Fruit fly (Drosophila melanogaster) whole organism, pupa: ENCODE data around the gene CG15414.
A peak's percentile ranks its signal among the peaks of the same experiment; 100 is the strongest.

ENCODE experiments used
- CG10348 ChIP-seq: fragments of 200-800 bp; sonication (Bioruptor generic); IDR thresholded peaks from 2 replicates; pipeline ENCODE4 v1.3.6; 2022; ENCODE audit warnings: missing biosample characterization, missing genetic modification characterization
- CG12605 ChIP-seq: fragments of 200-800 bp; sonication (Bioruptor generic); IDR thresholded peaks from 2 replicates; pipeline ENCODE4 v1.3.6; 2022; ENCODE audit warnings: missing biosample characterization, missing genetic modification characterization
- CG13204 ChIP-seq: fragments of 200-800 bp; sonication (Bioruptor generic); optimal IDR thresholded peaks from 2 replicates; lab custom pipeline; 2018; ENCODE audit warnings: missing biosample characterization, mild to moderate bottlenecking, missing genetic modification characterization, moderate library complexity
- CG14655 ChIP-seq: fragments of 200-800 bp; sonication (Bioruptor generic); optimal IDR thresholded peaks from 3 replicates; lab custom pipeline; 2017; ENCODE audit warnings: mild to moderate bottlenecking, missing biosample characterization, missing genetic modification reagents, missing genetic modification characterization
- CG15710 ChIP-seq: fragments of 200-800 bp; sonication (Bioruptor generic); optimal IDR thresholded peaks from 2 replicates; lab custom pipeline; 2018; ENCODE audit warnings: missing biosample characterization, mild to moderate bottlenecking, missing genetic modification characterization, moderate library complexity
- CG17806 ChIP-seq: fragments of 200-800 bp; sonication (Bioruptor generic); optimal IDR thresholded peaks from 2 replicates; lab custom pipeline; 2018; ENCODE audit warnings: missing biosample characterization, mild to moderate bottlenecking, missing genetic modification characterization, moderate library complexity
- CG32121 ChIP-seq: fragments of 200-800 bp; sonication (Bioruptor generic); IDR thresholded peaks from 2 replicates; pipeline ENCODE4 v1.3.6; 2022; ENCODE audit warnings: missing biosample characterization, missing genetic modification characterization
- CG34367 ChIP-seq: fragments of 200-800 bp; sonication (Bioruptor generic); optimal IDR thresholded peaks from 2 replicates; lab custom pipeline; 2018; ENCODE audit warnings: missing biosample characterization, mild to moderate bottlenecking, missing genetic modification characterization
- CG4496 ChIP-seq: fragments of 200-800 bp; sonication (Bioruptor generic); IDR thresholded peaks from 3 replicates; pipeline ENCODE4 v1.3.6; 2022; ENCODE audit warnings: missing biosample characterization, missing genetic modification characterization
- CG8159 ChIP-seq: fragments of 200-800 bp; sonication (Bioruptor generic); optimal IDR thresholded peaks from 3 replicates; lab custom pipeline; 2018; ENCODE audit warnings: missing biosample characterization, mild to moderate bottlenecking, missing genetic modification characterization, moderate library complexity
- CG8301 ChIP-seq: fragments of 200-800 bp; sonication (Bioruptor generic); optimal IDR thresholded peaks from 2 replicates; lab custom pipeline; 2018; ENCODE audit warnings: missing biosample characterization, mild to moderate bottlenecking, missing genetic modification characterization
- CG9948 ChIP-seq: fragments of 200-800 bp; sonication (Bioruptor generic); optimal IDR thresholded peaks from 2 replicates; lab custom pipeline; 2018; ENCODE audit warnings: missing biosample characterization, mild to moderate bottlenecking, missing genetic modification characterization, moderate library complexity
- D1 ChIP-seq: fragments of 200-800 bp; sonication (Bioruptor generic); optimal IDR thresholded peaks from 2 replicates; lab custom pipeline; 2018; ENCODE audit warnings: missing biosample characterization, mild to moderate bottlenecking, missing genetic modification characterization, moderate library complexity
- EcR ChIP-seq: fragments of 200-800 bp; sonication (Bioruptor generic); optimal IDR thresholded peaks from 3 replicates; lab custom pipeline; 2019; ENCODE audit warnings: missing biosample characterization, missing genetic modification characterization, mild to moderate bottlenecking, moderate library complexity, missing genetic modification reagents
- Ets98B ChIP-seq: fragments of 200-800 bp; sonication (Bioruptor generic); IDR thresholded peaks from 2 replicates; pipeline ENCODE4 v1.3.6; 2022; ENCODE audit warnings: missing biosample characterization, missing genetic modification characterization
- Pif1A ChIP-seq: fragments of 200-800 bp; sonication (Bioruptor generic); optimal IDR thresholded peaks from 3 replicates; lab custom pipeline; 2016; ENCODE audit warnings: missing biosample characterization, missing genetic modification characterization
- Pif1B ChIP-seq: fragments of 200-800 bp; sonication (Bioruptor generic); optimal IDR thresholded peaks from 3 replicates; lab custom pipeline; 2016; ENCODE audit warnings: missing biosample characterization, missing genetic modification characterization
- Snoo ChIP-seq: fragments of 200-800 bp; sonication (Bioruptor generic); optimal IDR thresholded peaks from 3 replicates; lab custom pipeline; 2017; ENCODE audit warnings: missing biosample characterization, mild to moderate bottlenecking, missing genetic modification characterization, inconsistent platforms
- fd96Ca ChIP-seq: fragments of 200-800 bp; sonication (Bioruptor generic); IDR thresholded peaks from 3 replicates; pipeline ENCODE4 v1.3.6; 2022; ENCODE audit warnings: missing biosample characterization, missing genetic modification characterization
- gl ChIP-seq: fragments of 200-800 bp; sonication (Bioruptor generic); optimal IDR thresholded peaks from 2 replicates; lab custom pipeline; 2018; ENCODE audit warnings: missing biosample characterization, mild to moderate bottlenecking, missing genetic modification characterization
- rn ChIP-seq: fragments of 200-800 bp; sonication (Bioruptor generic); IDR thresholded peaks from 2 replicates; pipeline ENCODE4 v1.3.6; 2022; ENCODE audit warnings: missing biosample characterization, missing genetic modification characterization

The CG15414 gene

DNA sequence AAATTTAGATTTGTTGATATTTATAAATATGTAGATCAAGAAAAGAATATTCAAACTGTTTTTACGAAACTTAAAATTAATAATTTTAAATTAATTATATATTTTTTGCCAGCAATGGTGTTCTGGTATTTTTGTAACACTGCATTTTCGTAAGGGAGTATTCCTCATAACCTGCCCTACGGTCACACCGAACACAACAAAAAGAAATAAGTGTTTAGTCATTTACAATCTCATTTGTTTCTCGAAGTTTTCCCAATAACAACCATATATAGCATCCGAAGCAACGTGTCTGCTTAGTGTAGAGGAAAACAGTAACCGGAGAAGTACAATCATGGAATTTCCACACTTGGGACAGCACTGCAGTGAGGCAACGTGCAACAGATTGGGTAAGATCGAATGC is 38.6 kb downstream of the CG15414 start, which contains the start of gene CG12795:
CG12795 (plus strand) TSS at position 181 of the 400 bp plus-strand sequence.
- TF ChIP-seq gl (tag; lab: Kevin White, UChicago) (no peak), CG15710 (tag; lab: Kevin White, UChicago) (no peak), rn (GFP tag; lab: Robert Waterston, UW) (no peak), D1 (no peak), CG9948 (tag; lab: Kevin White, UChicago) (no peak), CG10348 (GFP tag; lab: Robert Waterston, UW) (no peak), fd96Ca (GFP tag; lab: Robert Waterston, UW) (no peak), Pif1A (GFP tag; lab: Kevin White, UChicago) (no peak), CG8301 (tag; lab: Kevin White, UChicago) (no peak), CG14655 (GFP tag; lab: Kevin White, UChicago) (no peak), Pif1B (no peak), EcR (GFP tag; lab: Kevin White, UChicago) (no peak), CG17806 (tag; lab: Kevin White, UChicago) (no peak), CG12605 (GFP tag; lab: Robert Waterston, UW) (no peak)
- TF ChIP-seq, all 21 proteins: peak for 0

DNA sequence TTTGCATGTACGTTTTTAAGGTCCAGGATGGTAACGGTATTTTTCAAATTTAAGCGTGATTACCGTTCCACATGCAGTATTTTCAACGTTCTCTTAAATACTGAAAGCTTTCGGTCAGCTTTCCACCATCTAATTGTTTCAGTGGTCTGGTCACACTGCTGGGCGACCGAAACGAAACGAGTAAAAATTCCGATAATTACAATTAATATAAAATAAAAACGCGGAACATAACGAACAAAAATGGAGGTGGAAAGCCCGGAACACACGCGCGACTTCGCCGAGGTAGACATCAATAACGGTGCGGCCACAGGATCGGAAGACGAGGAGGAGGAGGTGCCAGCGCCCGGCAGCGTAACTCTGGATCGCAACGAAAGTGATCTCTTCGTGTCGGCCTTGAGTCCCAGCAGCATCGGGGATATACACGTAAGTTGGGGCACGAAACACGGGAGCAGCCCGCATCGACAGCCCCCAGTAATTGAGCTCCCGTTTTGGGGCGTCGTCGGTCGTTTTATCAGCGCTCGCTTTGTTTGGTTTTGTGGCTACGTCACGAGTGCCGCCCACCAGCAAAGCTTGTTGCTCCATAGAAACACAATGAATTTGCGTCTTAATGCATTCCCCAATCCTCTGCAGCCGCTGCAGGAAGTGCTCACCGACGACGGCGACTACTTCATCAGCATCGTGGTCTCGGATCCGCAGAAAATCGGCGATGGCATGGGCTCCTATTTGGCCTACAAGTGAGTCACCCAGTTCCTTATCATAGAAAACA is 41.1 kb downstream of the CG15414 start, which contains the start of gene Snx1:
Snx1 (plus strand) TSS at position 129 of the 766 bp plus-strand sequence.
- TF ChIP-seq CG8159 (tag; lab: Kevin White, UChicago) (no peak), CG10348 (GFP tag; lab: Robert Waterston, UW) (no peak)

DNA sequence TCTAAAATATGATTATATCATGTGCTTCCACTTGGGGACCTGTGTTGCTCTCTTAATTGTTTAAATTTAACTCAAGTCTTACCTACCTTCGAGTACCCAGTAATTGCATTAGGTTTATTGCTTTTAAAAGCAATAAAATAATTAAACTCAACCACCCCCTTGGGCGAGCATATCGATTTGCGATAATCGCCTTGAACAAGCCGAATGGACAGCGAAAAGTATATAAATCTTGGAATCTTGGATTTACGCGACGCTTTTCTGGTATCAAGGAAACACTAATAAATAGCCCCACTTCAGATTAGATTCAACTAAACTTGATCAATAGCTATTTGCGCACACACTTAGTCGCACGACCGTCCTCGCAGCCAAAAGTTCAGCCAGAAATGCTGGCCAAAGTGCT is 45.2 kb downstream of the CG15414 start, which contains the start of gene CG2772:
CG2772 (plus strand) TSS at position 338 of the 400 bp plus-strand sequence.
- TF ChIP-seq Ets98B (GFP tag; lab: Robert Waterston, UW): no peak
- TF ChIP-seq CG34367 (tag; lab: Kevin White, UChicago): no peak
- TF ChIP-seq CG12605 (GFP tag; lab: Robert Waterston, UW): no peak
- no peak for TF ChIP-seq CG32121 (GFP tag; lab: Robert Waterston, UW)
- TF ChIP-seq rn (GFP tag; lab: Robert Waterston, UW): no peak
- no peak for TF ChIP-seq CG9948 (tag; lab: Kevin White, UChicago)
- TF ChIP-seq CG13204: no peak
- TF ChIP-seq Pif1A (GFP tag; lab: Kevin White, UChicago): no peak
- TF ChIP-seq CG15710 (tag; lab: Kevin White, UChicago): no peak
- no peak for TF ChIP-seq gl (tag; lab: Kevin White, UChicago)
- TF ChIP-seq, all 21 proteins: peak for 0

DNA sequence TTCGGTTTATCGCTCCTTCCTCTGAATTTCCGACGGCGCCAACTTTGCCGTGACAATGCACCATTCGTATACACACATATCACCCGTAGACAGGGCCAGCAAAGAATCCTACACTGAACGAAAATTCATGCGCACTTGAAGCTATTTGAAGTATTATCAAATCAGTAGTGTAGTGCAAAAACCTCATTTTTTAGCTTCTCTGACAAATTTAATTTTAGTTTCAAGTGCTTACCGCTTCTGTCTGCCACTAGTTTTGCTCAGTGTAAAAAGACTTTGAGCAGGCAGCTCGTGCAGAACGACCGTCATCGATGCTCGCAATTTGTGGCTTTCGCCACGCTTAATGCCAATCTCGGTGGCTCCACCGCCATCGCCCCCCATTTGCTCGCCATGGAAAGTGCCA is 46.1 kb downstream of the CG15414 start:
- TF ChIP-seq Ets98B (GFP tag; lab: Robert Waterston, UW): peak; percentile 88
- TF ChIP-seq CG12605 (GFP tag; lab: Robert Waterston, UW): peak; percentile 80
- TF ChIP-seq CG34367 (tag; lab: Kevin White, UChicago): peak; percentile 69
- TF ChIP-seq Pif1B: no peak
- peak; percentile 73 for TF ChIP-seq rn (GFP tag; lab: Robert Waterston, UW)
- no peak for TF ChIP-seq CG14655 (GFP tag; lab: Kevin White, UChicago)
- TF ChIP-seq Pif1A (GFP tag; lab: Kevin White, UChicago): no peak
- peak; percentile 71 for TF ChIP-seq CG9948 (tag; lab: Kevin White, UChicago)
- no peak for TF ChIP-seq CG13204
- peak; percentile 43 for TF ChIP-seq Snoo (tag; lab: Kevin White, UChicago)
- TF ChIP-seq fd96Ca (GFP tag; lab: Robert Waterston, UW): peak; percentile 89
- peak; percentile 84 for TF ChIP-seq CG8301 (tag; lab: Kevin White, UChicago)
- peak; percentile 45 for TF ChIP-seq gl (tag; lab: Kevin White, UChicago)
- peak; percentile 70 for TF ChIP-seq CG15710 (tag; lab: Kevin White, UChicago)
- TF ChIP-seq EcR (GFP tag; lab: Kevin White, UChicago): no peak
- peak; percentile 73 for TF ChIP-seq CG17806 (tag; lab: Kevin White, UChicago)
- peak; percentile 11 for TF ChIP-seq D1
- no peak for TF ChIP-seq CG8159 (tag; lab: Kevin White, UChicago)
- TF ChIP-seq CG10348 (GFP tag; lab: Robert Waterston, UW): peak; percentile 27; the same call in 1 of the 2 replicates
- TF ChIP-seq CG32121 (GFP tag; lab: Robert Waterston, UW): peak; percentile 79
- peak; percentile 88 for TF ChIP-seq CG4496

DNA sequence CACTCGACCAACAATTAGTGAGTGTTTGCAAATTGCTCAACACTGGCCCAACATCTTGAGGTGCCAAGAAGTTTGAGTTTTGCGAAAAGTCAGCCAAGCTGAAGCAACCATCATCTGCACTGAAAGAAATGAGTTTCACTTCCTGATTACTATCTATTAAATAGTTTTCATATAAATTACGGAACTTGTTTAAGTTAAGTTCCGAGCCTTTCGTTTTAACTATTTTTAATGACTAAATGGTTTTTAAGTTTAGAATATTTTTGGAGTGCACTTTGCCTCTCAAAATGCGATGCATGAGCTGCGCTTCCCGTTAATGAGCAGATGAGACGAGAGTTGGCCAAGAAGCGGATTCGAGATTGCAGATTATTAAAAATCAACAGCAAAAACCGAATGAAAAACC is 49.2 kb downstream of the CG15414 start:
- TF ChIP-seq CG15710 (tag; lab: Kevin White, UChicago): no peak
- TF ChIP-seq CG12605 (GFP tag; lab: Robert Waterston, UW): peak; percentile 21; the same call in 1 of the 2 replicates
- no peak; the same call in 2 of the 3 replicates for TF ChIP-seq fd96Ca (GFP tag; lab: Robert Waterston, UW)
- TF ChIP-seq rn (GFP tag; lab: Robert Waterston, UW): no peak
- TF ChIP-seq gl (tag; lab: Kevin White, UChicago): no peak
- peak; percentile 8 for TF ChIP-seq CG9948 (tag; lab: Kevin White, UChicago)
- no peak for TF ChIP-seq EcR (GFP tag; lab: Kevin White, UChicago)
- TF ChIP-seq Pif1B: no peak
- peak; percentile 56 for TF ChIP-seq Ets98B (GFP tag; lab: Robert Waterston, UW)
- TF ChIP-seq CG8301 (tag; lab: Kevin White, UChicago): peak; percentile 59
- TF ChIP-seq D1: no peak
- TF ChIP-seq CG34367 (tag; lab: Kevin White, UChicago): no peak
- TF ChIP-seq Pif1A (GFP tag; lab: Kevin White, UChicago): peak; percentile 8
- no peak for TF ChIP-seq CG8159 (tag; lab: Kevin White, UChicago)
- TF ChIP-seq CG17806 (tag; lab: Kevin White, UChicago): peak; percentile 23
- TF ChIP-seq Snoo (tag; lab: Kevin White, UChicago): no peak
- peak; percentile 58 for TF ChIP-seq CG14655 (GFP tag; lab: Kevin White, UChicago)
- TF ChIP-seq CG13204: no peak
- TF ChIP-seq CG4496: peak; percentile 63; the same call in 2 of the 3 replicates
- TF ChIP-seq CG32121 (GFP tag; lab: Robert Waterston, UW): peak; percentile 63
- TF ChIP-seq CG10348 (GFP tag; lab: Robert Waterston, UW): no peak
